Worm (Caenorhabditis elegans): ENCODE measurements around the gene ZK688.5.

ZK688.5 gene

DNA sequence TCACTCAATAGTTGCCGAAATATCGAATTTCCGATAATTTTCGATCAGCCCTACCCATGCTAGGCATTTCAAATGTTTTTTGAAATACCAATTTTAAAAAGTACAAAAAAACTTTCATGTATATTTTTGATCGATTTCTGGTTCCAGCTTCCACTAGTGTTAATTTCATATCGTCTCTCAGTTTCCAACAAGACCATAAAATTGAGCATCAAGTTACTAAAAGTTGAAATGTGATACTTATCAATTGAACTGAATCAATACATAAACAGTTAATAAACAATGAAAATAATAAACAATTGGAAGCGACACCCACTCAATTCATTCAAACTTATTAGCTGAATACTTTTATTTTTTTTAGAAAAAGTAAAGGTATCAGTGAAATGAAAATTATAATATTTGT is 25.2 kb downstream of the ZK688.5 start, which contains the start of gene cup-4:
TSS of gene cup-4 (plus strand) at position 301 of the 400 bp plus-strand sequence.
- TF ChIP-seq dao-5 (tag; optimal IDR thresholded peaks at IDR 0.05) (no peak), him-1 (tag; optimal IDR thresholded peaks at IDR 0.05) (no peak), W03F9.2 (tag; optimal IDR thresholded peaks at IDR 0.05) (no peak)

DNA sequence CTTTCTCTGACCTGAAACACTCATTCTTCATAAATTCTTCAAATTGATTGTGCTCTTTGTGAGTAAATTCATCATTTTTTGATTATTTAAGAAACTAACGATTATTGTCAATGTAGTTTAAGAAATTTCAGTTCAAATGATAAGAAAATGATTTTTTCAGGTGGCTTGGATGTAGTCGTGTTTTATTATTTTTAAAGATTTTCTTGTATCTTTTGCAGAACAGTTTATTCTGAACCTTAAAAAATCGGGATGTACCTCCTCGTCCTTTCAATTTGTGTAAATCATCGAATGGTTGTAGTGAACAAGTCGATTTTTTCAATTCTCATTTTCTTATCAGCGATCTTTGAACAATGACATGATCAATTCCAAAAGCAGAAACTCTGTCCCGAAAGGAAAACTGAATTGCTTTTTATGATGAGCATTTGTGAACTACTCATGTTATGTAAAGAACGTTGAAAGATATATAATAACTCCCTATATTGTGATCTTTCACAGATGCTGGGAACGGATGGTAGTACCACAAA is 26.1 kb downstream of the ZK688.5 start, which contains the start of gene slc-17.3:
TSS of gene slc-17.3 (minus strand) at position 51 of the 524 bp plus-strand sequence.
- TF ChIP-seq him-1 (tag; optimal IDR thresholded peaks at IDR 0.05) (no peak), W03F9.2 (tag; optimal IDR thresholded peaks at IDR 0.05) (no peak), dao-5 (tag; optimal IDR thresholded peaks at IDR 0.05) (no peak)

DNA sequence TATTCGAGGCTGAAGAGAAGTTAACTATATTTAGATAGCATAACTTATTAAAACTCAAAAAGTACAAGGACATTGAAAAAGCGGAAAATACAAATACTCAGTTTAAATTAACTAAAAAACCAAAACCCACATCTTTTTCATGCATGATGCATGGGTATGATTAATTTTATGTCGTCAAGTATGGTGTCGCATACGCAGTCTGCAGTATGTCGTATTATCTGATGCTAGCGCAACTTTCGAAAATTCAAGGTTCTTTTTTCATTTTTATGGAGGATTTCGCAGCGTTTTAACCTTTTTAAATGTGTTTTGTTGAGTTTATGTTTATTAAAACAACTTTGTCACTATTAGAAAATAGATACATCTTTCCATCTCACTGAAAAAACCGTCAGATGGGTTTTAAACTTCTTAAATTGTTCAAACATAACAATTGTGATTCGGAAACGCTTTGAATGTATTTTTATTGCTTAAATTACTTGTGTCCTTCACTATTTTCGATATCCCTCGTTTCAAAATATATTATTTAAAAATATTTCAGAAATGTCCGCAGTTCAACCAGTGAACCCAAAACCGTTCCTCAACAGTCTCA is 29.8 kb downstream of the ZK688.5 start, which contains the start of gene snr-5:
TSS of gene snr-5 (plus strand) at position 536 of the 586 bp plus-strand sequence.
- TF ChIP-seq dao-5 (tag; optimal IDR thresholded peaks at IDR 0.05) (no peak), W03F9.2 (tag; optimal IDR thresholded peaks at IDR 0.05) (no peak), him-1 (tag; optimal IDR thresholded peaks at IDR 0.05) (no peak)

DNA sequence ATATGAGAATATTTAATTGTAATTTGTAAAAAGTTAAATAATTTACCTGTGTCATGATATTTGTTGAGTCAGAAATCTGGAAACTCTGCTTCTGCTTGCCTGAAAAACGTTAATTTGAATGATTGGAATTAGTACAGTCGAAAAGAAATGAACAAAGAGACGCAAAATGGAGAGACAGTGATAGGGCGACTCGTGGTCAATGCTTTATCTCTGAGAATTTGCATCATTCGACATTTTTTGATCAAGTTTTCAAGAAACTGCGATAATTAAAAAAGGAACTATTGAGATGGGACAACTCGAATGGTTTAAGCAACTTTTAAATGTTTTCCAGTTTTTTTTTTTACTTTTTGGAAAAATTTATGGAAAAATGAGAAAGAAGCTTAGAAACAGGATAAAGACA is 30.5 kb downstream of the ZK688.5 start, which contains the start of gene cuc-1:
TSS of gene cuc-1 (minus strand) at position 101 of the 400 bp plus-strand sequence.
- TF ChIP-seq W03F9.2 (tag; optimal IDR thresholded peaks at IDR 0.05) (no peak), him-1 (tag; optimal IDR thresholded peaks at IDR 0.05) (no peak), dao-5 (tag; optimal IDR thresholded peaks at IDR 0.05) (no peak)

DNA sequence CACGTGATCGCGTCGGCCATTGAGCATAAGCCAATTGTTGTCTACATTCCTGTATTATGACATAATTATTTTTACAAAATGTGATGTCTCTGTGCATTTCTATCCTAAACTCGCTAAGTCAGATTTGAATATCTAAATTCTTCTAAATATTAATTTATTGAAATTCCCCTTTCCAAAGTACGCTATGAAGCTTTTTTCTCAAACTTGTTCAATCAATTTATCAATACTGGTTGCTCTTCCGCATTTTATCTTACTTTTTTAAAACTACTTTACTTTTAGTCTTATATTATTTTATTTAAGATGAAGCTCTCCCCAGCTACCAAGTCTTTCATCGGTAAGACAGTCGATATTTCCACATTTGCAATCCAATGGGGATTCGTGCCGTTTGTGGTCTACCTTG is 32.1 kb downstream of the ZK688.5 start, which contains the start of gene tomm-7:
TSS of gene tomm-7 (plus strand) at position 301 of the 400 bp plus-strand sequence.
- TF ChIP-seq dao-5 (tag; optimal IDR thresholded peaks at IDR 0.05) (no peak), him-1 (tag; optimal IDR thresholded peaks at IDR 0.05) (no peak), W03F9.2 (tag; optimal IDR thresholded peaks at IDR 0.05) (no peak)

DNA sequence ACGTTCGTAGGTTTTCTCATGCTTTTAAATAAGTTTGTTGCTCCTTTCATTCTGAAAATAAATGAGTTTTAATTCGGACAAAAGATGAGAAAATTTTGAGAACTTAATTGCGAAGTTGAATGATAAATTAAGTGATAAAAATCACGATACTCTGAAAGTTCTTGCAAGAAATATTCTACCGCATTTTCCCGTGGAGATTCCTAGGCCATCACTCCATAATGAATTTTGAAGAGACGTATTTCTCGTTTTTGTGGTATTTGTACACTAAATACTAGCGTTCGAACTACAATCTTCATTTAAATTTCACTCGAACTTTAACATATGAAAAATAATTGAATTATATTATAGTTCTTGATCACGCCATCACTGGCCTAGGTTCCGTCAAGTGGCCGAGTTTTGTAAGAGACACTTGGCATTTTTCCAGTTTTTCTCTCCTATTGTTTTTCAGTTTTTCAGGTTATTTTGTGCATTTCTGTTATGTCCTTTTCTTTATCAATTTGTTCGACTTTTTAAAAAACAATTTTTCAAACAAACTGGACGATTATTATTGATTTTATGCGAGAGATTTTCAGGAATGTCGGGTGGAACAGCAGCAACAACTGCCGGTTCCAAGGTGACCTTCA is 32.9 kb downstream of the ZK688.5 start, which contains the start of the genes coq-5 and ufm-1:
TSS of gene coq-5 (minus strand) at position 51 of the 623 bp plus-strand sequence.
TSS of gene ufm-1 (plus strand) at position 573 of the 623 bp plus-strand sequence.
- no peak for TF ChIP-seq dao-5 (tag; optimal IDR thresholded peaks at IDR 0.05)
- TF ChIP-seq him-1 (tag; optimal IDR thresholded peaks at IDR 0.05): peak; percentile 21

DNA sequence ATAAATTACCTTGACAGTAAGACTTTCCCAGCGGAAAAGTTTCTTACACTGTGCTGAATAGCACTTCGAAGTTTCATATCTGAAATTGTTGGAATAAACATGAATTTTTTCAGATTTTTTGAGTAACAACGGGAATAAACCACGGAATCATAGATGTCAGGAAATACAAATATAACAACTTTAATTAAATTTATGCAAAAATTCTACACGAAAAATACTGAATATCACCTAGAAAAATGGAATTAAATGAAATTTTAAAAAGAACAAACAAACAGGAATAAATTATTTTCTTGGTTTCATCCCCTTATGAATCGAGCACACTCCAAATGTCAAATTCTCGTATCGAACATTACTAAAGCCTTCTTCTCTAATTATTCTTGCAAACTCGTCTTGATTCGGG is 34.3 kb downstream of the ZK688.5 start, which contains the start of gene tag-307:
TSS of gene tag-307 (minus strand) at position 101 of the 400 bp plus-strand sequence.
- TF ChIP-seq W03F9.2 (tag; optimal IDR thresholded peaks at IDR 0.05) (no peak), him-1 (tag; optimal IDR thresholded peaks at IDR 0.05) (no peak), dao-5 (tag; optimal IDR thresholded peaks at IDR 0.05) (no peak)

DNA sequence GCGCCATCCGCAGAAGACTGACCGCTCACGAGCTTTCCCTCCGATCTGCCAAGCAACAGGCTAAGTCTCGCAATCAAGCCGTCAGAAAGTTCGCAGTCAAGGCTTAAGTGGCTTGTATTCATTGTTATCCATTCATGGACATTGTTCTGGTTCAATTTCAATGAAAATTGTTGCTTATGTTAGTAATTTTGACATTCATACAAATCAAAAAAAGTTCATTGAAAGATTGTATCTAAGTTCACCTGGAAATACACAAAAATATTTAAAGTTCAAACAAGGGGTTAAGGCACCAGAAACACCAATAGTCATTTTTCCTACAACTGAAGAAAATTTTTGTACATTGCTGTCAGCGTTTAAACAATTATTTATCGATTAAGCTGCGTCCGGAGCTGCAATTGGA is 36.0 kb downstream of the ZK688.5 start:
- no peak for TF ChIP-seq W03F9.2 (tag; optimal IDR thresholded peaks at IDR 0.05)
- no peak for TF ChIP-seq dao-5 (tag; optimal IDR thresholded peaks at IDR 0.05)
- no peak for TF ChIP-seq him-1 (tag; optimal IDR thresholded peaks at IDR 0.05)

DNA sequence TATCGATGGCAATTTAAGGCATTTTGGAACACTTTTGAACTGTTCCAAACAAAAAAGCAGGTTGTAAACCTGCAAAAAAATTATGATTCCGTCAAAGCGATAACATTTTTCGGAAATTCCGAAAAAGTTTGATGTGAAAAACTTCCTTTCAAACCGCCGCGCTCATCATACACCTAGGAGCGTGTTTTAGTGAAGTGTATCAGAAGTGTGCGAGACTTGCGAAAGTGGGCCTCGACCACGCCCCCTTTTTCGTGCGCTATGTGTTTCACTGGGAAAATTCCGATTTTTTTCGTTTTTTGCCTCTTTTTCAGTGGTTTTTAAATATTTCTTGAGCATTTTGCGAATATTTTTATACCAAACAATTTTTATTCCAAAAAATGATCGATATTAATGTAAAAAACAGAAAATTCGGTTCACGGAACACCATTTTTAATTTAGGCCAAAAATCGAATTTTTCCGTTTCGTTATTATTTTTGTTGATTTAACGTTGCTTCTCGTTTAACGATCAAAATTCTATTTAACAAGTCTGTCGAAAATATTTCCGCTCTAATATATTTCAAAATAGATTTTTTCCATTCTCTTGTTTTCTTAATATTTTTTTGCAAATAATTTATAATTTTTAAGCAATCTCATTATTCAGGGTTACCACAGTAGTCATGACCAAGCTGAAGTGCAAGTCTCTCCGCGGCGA is 36.8 kb downstream of the ZK688.5 start, which contains the start of gene rpl-35:
TSS of gene rpl-35 (plus strand) at position 641 of the 691 bp plus-strand sequence.
- peak; percentile 99 for TF ChIP-seq W03F9.2 (tag; optimal IDR thresholded peaks at IDR 0.05)
- TF ChIP-seq dao-5 (tag; optimal IDR thresholded peaks at IDR 0.05): peak; percentile 79
- TF ChIP-seq him-1 (tag; optimal IDR thresholded peaks at IDR 0.05): peak; percentile 99

DNA sequence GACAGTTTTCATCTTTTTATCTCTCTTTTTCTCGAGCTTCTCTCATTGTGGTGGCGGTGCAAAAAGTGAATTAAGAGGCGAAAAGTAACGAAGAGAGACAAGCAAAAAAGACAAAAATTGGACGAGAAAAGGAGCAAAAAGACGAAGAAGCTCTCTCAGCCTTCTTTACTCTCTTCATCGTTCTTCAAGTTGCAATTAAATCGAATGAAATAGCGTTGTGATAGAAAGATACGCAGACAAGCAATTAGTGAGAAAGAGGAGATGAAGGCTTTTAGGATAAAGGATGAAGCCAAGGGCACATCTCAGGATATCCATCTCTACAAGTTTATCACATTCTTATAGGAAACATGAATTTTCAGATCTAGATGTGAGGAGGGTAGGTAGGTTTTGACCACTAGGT is 43.2 kb downstream of the ZK688.5 start:
- no peak for TF ChIP-seq W03F9.2 (tag; optimal IDR thresholded peaks at IDR 0.05)
- no peak for TF ChIP-seq him-1 (tag; optimal IDR thresholded peaks at IDR 0.05)
- TF ChIP-seq dao-5 (tag; optimal IDR thresholded peaks at IDR 0.05): no peak

DNA sequence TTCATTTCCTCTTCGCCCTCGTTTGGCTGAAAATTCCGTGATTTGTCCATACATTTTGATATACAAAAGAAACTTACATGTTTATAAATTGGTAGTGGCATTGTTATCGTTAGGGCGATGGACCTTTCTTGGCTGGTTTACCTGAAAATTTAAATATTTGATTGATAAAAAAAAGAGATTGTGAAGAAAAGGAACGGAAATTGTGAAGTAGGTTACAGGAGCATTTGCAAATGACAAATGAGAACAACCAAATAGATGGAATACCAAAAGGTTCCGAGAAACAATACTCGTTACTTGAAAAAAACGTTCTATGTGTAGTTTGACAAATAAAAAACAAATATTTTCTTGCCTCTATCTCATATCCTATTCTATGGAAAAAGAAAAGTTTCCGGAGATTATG is 47.9 kb downstream of the ZK688.5 start, which contains the start of gene ZK652.8:
TSS of gene ZK652.8 (minus strand) at position 101 of the 400 bp plus-strand sequence.
- TF ChIP-seq W03F9.2 (tag; optimal IDR thresholded peaks at IDR 0.05) (no peak), dao-5 (tag; optimal IDR thresholded peaks at IDR 0.05) (no peak), him-1 (tag; optimal IDR thresholded peaks at IDR 0.05) (no peak)

DNA sequence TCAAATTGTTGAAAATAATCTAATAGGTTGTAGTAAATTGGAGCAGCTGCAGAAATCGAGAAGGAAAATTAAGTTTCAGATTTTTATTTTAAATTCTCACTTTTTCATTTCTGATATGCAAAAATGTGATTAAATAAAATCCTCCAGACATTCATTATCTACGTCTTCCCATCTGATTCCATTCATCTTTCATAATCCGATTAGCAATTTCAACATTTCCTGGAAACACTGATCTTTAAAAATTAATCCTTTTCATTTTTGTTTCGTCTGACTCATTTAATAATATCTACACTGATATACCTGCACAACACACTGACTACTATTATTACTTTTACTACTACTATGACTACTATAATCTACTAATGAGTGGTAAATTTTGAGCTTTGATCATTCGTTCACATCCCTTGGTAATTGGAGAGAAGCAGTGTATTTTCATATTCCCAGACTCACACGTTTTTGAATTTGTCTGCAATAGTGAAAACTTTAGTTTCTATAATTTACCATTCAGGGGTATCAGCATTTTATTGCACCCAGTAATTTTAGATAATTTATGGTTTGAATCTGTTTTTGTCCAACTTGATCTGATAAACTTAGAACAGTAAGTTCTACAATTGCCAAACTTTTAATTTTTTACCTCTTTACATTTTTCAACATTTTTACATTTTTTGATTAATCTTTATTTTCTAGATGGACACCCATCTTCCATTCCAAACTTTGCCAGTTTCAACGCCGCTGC is 52.3 kb downstream of the ZK688.5 start, which contains the start of gene ceh-23:
TSS of gene ceh-23 (plus strand) at position 686 of the 736 bp plus-strand sequence.
- TF ChIP-seq dao-5 (tag; optimal IDR thresholded peaks at IDR 0.05): no peak
- no peak for TF ChIP-seq him-1 (tag; optimal IDR thresholded peaks at IDR 0.05)
- TF ChIP-seq W03F9.2 (tag; optimal IDR thresholded peaks at IDR 0.05): no peak
